Worm (Caenorhabditis elegans): ENCODE data around the gene C32D5.12.

The C32D5.12 gene

ce11 chrII:6358905-6359304 is at the start of gene C32D5.12:
Gene C32D5.12, minus strand, starts transcription at chrII:6359005.
- TF ChIP-seq nhr-90 (tag; optimal IDR thresholded peaks at IDR 0.05; ENCODE audit: poor library complexity): no peak
- peak; percentile 28 for TF ChIP-seq blmp-1 (tag; optimal IDR thresholded peaks at IDR 0.05)

- no peak for TF ChIP-seq C04F5.9 (tag; optimal IDR thresholded peaks at IDR 0.05)
- TF ChIP-seq pax-3 (tag; optimal IDR thresholded peaks at IDR 0.05): no peak
- TF ChIP-seq ztf-4 (tag; optimal IDR thresholded peaks at IDR 0.05): no peak
- no peak for TF ChIP-seq zip-4 (GFP tag; optimal IDR thresholded peaks at IDR 0.05)
- no peak for TF ChIP-seq ama-1 (optimal IDR thresholded peaks at IDR 0.05)
- no peak for TF ChIP-seq nhr-84 (tag; optimal IDR thresholded peaks at IDR 0.05)
- no peak for TF ChIP-seq tbx-2 (tag; optimal IDR thresholded peaks at IDR 0.05)
- no peak for TF ChIP-seq alr-1 (tag; optimal IDR thresholded peaks at IDR 0.05; ENCODE audit: borderline replicate concordance)
- no peak for TF ChIP-seq skn-1 (tag; optimal IDR thresholded peaks at IDR 0.05)
- no peak for TF ChIP-seq mep-1 (tag; optimal IDR thresholded peaks at IDR 0.05)
- no peak for TF ChIP-seq aha-1 (tag; optimal IDR thresholded peaks at IDR 0.05)
- no peak for TF ChIP-seq nhr-19 (GFP tag; conservative IDR thresholded peaks at IDR 0.05)
These were observed 48.5 kb upstream of the C32D5.12 start, which contains the start of gene spp-11 for ce11 chrII:6407279-6407678. Gene spp-11, minus strand, starts transcription at chrII:6407379.

- TF ChIP-seq mab-9 (GFP tag; IDR thresholded peaks at IDR 0.05) (no peak), ztf-4 (tag; optimal IDR thresholded peaks at IDR 0.05) (no peak), elt-2 (tag; optimal IDR thresholded peaks at IDR 0.05) (peak; percentile 37), efl-3 (GFP tag; optimal IDR thresholded peaks at IDR 0.05) (no peak), egl-27 (tag; optimal IDR thresholded peaks at IDR 0.05) (no peak), blmp-1 (tag; optimal IDR thresholded peaks at IDR 0.05) (no peak)
These were observed 44.4 kb upstream of the C32D5.12 start, which contains the start of gene T25D10.1 for ce11 chrII:6403233-6403632. Gene T25D10.1, plus strand, starts transcription at chrII:6403401.

- no peak for TF ChIP-seq zip-4 (GFP tag; optimal IDR thresholded peaks at IDR 0.05)
These were observed 42.8 kb upstream of the C32D5.12 start, which contains the start of gene btb-2 for ce11 chrII:6401649-6402048. Gene btb-2, plus strand, starts transcription at chrII:6401949.

- TF ChIP-seq efl-3 (GFP tag; optimal IDR thresholded peaks at IDR 0.05) (no peak), ceh-90 (tag; optimal IDR thresholded peaks at IDR 0.05) (no peak), unc-30 (tag; optimal IDR thresholded peaks at IDR 0.05) (no peak), pag-3 (tag; optimal IDR thresholded peaks at IDR 0.05; ENCODE audit: borderline replicate concordance, insufficient read depth) (no peak), nhr-20 (tag; optimal IDR thresholded peaks at IDR 0.05) (no peak), sptf-1 (tag; optimal IDR thresholded peaks at IDR 0.05) (no peak), nhr-47 (tag; optimal IDR thresholded peaks at IDR 0.05) (no peak)
These were observed 39.6 kb upstream of the C32D5.12 start, which contains the start of gene zig-10 for ce11 chrII:6398406-6398805. Gene zig-10, plus strand, starts transcription at chrII:6398706.

ce11 chrII:6394037-6394436 is 35.2 kb upstream of the C32D5.12 start:
- TF ChIP-seq rnt-1 (tag; optimal IDR thresholded peaks at IDR 0.05): peak; percentile 24
- TF ChIP-seq zip-4 (GFP tag; optimal IDR thresholded peaks at IDR 0.05): no peak

ce11 chrII:6391195-6391594 is 32.4 kb upstream of the C32D5.12 start, which contains the start of gene F58F12.3:
Gene F58F12.3, minus strand, starts transcription at chrII:6391295.
- TF ChIP-seq irx-1 (tag; optimal IDR thresholded peaks at IDR 0.05): no peak
- TF ChIP-seq egl-27 (tag; optimal IDR thresholded peaks at IDR 0.05): no peak
- TF ChIP-seq unc-130 (tag; optimal IDR thresholded peaks at IDR 0.05): no peak
- TF ChIP-seq pag-3 (tag; optimal IDR thresholded peaks at IDR 0.05; ENCODE audit: borderline replicate concordance, insufficient read depth): no peak
- no peak for TF ChIP-seq skn-1 (tag; optimal IDR thresholded peaks at IDR 0.05)
- no peak for TF ChIP-seq nhr-11 (tag; optimal IDR thresholded peaks at IDR 0.05)
- TF ChIP-seq vab-15 (tag; optimal IDR thresholded peaks at IDR 0.05): no peak
- TF ChIP-seq nhr-77 (tag; optimal IDR thresholded peaks at IDR 0.05): no peak
- no peak for TF ChIP-seq nhr-12 (tag; optimal IDR thresholded peaks at IDR 0.05)
- no peak for TF ChIP-seq alr-1 (tag; optimal IDR thresholded peaks at IDR 0.05; ENCODE audit: borderline replicate concordance)
- TF ChIP-seq rnt-1 (tag; optimal IDR thresholded peaks at IDR 0.05): no peak
- TF ChIP-seq tlp-1 (tag; optimal IDR thresholded peaks at IDR 0.05): no peak

Data from whole organism, L1 larva.